Fruit fly (Drosophila melanogaster): Measurements from ENCODE around the gene CG12219.
A peak's percentile ranks its signal among the peaks of the same experiment; 100 is the strongest.

CG12219 gene

dm6 chrX:6340593-6341068 is 39.5 kb upstream of the CG12219 start (continued):
- TF ChIP-seq CG7839 (tag; optimal IDR thresholded peaks at IDR 0.05) = peak; percentile 85
- peak; percentile 51; the same call in 1 of the 2 replicates for TF ChIP-seq CG11085 (GFP tag; IDR thresholded peaks at IDR 0.05)
- TF ChIP-seq Pdp1 (GFP tag; optimal IDR thresholded peaks at IDR 0.05) = peak; percentile 7 to 56
- TF ChIP-seq unc-4 (GFP tag; IDR thresholded peaks at IDR 0.05; ENCODE audit: partially characterized antibody) = no peak
- TF ChIP-seq CG15514 (GFP tag; optimal IDR thresholded peaks at IDR 0.05) = peak; percentile 58
- peak; percentile 66 for TF ChIP-seq CG10267 (tag; optimal IDR thresholded peaks at IDR 0.05)
- peak; percentile 58 for TF ChIP-seq Max (GFP tag; optimal IDR thresholded peaks at IDR 0.05)
- peak; percentile 67 for TF ChIP-seq Ptx1 (GFP tag; IDR thresholded peaks at IDR 0.05)
- TF ChIP-seq CG6813 (GFP tag; optimal IDR thresholded peaks at IDR 0.05) = peak; percentile 63
- TF ChIP-seq HHEX (GFP tag; optimal IDR thresholded peaks at IDR 0.05) = peak; percentile 77
- no peak for TF ChIP-seq ro (GFP tag; IDR thresholded peaks at IDR 0.05)
- peak; percentile 82 for TF ChIP-seq CG18262 (tag; optimal IDR thresholded peaks at IDR 0.05)
- no peak for TF ChIP-seq psq (GFP tag; optimal IDR thresholded peaks at IDR 0.05)
- no peak for TF ChIP-seq CG31388 (GFP tag; optimal IDR thresholded peaks at IDR 0.05)
- peak; percentile 9 for TF ChIP-seq her (GFP tag; optimal IDR thresholded peaks at IDR 0.05)
- TF ChIP-seq CG7987 (GFP tag; optimal IDR thresholded peaks at IDR 0.05) = no peak
- no peak for TF ChIP-seq vnd (GFP tag; IDR thresholded peaks at IDR 0.05; ENCODE audit: partially characterized antibody)
- peak; percentile 6 for TF ChIP-seq CG33557 (GFP tag; optimal IDR thresholded peaks at IDR 0.05)
- no peak for TF ChIP-seq pfk (GFP tag; optimal IDR thresholded peaks at IDR 0.05)
- no peak for TF ChIP-seq p53 (GFP tag; optimal IDR thresholded peaks at IDR 0.05)
- no peak for TF ChIP-seq CG9797 (GFP tag; optimal IDR thresholded peaks at IDR 0.05)
- no peak for TF ChIP-seq CG11247 (GFP tag; IDR thresholded peaks at IDR 0.05)
- TF ChIP-seq nmo (GFP tag; optimal IDR thresholded peaks at IDR 0.05) = peak; percentile 82
- peak; percentile 13 for TF ChIP-seq crc (GFP tag; optimal IDR thresholded peaks at IDR 0.05)
- peak; percentile 60 for TF ChIP-seq Drgx (GFP tag; IDR thresholded peaks at IDR 0.05)
- TF ChIP-seq pnt (GFP tag; optimal IDR thresholded peaks at IDR 0.05) = no peak
- TF ChIP-seq Mes4 (GFP tag; optimal IDR thresholded peaks at IDR 0.05) = no peak
- no peak for TF ChIP-seq CG3065 (GFP tag; optimal IDR thresholded peaks at IDR 0.05)
- no peak for TF ChIP-seq ato (GFP tag; IDR thresholded peaks at IDR 0.05; ENCODE audit: partially characterized antibody)
- no peak for TF ChIP-seq onecut (GFP tag; IDR thresholded peaks at IDR 0.05)
- peak; percentile 30 for TF ChIP-seq CG12299 (tag; optimal IDR thresholded peaks at IDR 0.05)
- no peak for TF ChIP-seq Dref (GFP tag; IDR thresholded peaks at IDR 0.05)
- no peak for TF ChIP-seq NFAT (GFP tag; IDR thresholded peaks at IDR 0.05)
- peak in 1 of 2 experiments; percentile 42 for TF ChIP-seq Hr78 (GFP tag; optimal IDR thresholded peaks at IDR 0.05)
- TF ChIP-seq gce (GFP tag; IDR thresholded peaks at IDR 0.05) = no peak
- TF ChIP-seq en (GFP tag; optimal IDR thresholded peaks at IDR 0.05) = no peak
- TF ChIP-seq CG4854 (GFP tag; optimal IDR thresholded peaks at IDR 0.05) = peak; percentile 37
- peak; percentile 68 for TF ChIP-seq CG4424 (GFP tag; optimal IDR thresholded peaks at IDR 0.05)
- 0 out of 2 replicates have a peak, but pooled peaks have one; percentile 28 for TF ChIP-seq CG17612 (GFP tag; IDR thresholded peaks at IDR 0.05)
- TF ChIP-seq CG5953 (GFP tag; IDR thresholded peaks at IDR 0.05) = no peak
- peak; percentile 56; the same call in 1 of the 2 replicates for TF ChIP-seq seq (GFP tag; IDR thresholded peaks at IDR 0.05)
- TF ChIP-seq ftz-f1 (GFP tag; optimal IDR thresholded peaks at IDR 0.05) = no peak
- peak; percentile 84 for TF ChIP-seq CG2712 (tag; optimal IDR thresholded peaks at IDR 0.05)
- peak; percentile 43 for TF ChIP-seq CG12155 (GFP tag; optimal IDR thresholded peaks at IDR 0.05)
- no peak for TF ChIP-seq CG3163 (GFP tag; optimal IDR thresholded peaks at IDR 0.05)
- TF ChIP-seq Asciz (GFP tag; optimal IDR thresholded peaks at IDR 0.05) = peak; percentile 70
- no peak for TF ChIP-seq CG9609 (GFP tag; optimal IDR thresholded peaks at IDR 0.05)
- no peak for TF ChIP-seq CG2199 (GFP tag; IDR thresholded peaks at IDR 0.05)
- peak; percentile 82 for TF ChIP-seq Atf6 (GFP tag; IDR thresholded peaks at IDR 0.05)
- TF ChIP-seq Kr (GFP tag; optimal IDR thresholded peaks at IDR 0.05) = no peak
- no peak for TF ChIP-seq knrl (GFP tag; IDR thresholded peaks at IDR 0.05; ENCODE audit: partially characterized antibody)
